Worm (Caenorhabditis elegans) whole organism, early embryonic: ENCODE measurements around the gene F56C9.6.

Experiments used
- F13C5.2 ChIP-seq: sonication (generic microtip); optimal IDR thresholded peaks from 2 replicates; lab custom pipeline; 2017; ENCODE audit warnings: mild to moderate bottlenecking, missing genetic modification characterization, inconsistent platforms, missing compliant biosample characterization
- aly-1 ChIP-seq: sonication (generic microtip); optimal IDR thresholded peaks from 2 replicates; lab custom pipeline; 2016; ENCODE audit warnings: missing genetic modification characterization, missing compliant biosample characterization
- ama-1 ChIP-seq: fragments of 150-350 bp; optimal IDR thresholded peaks from 2 replicates; lab custom pipeline; 2014
- ceh-13 ChIP-seq: fragments of 200-800 bp; sonication (Bioruptor generic); optimal IDR thresholded peaks from 2 replicates; lab custom pipeline; 2018; ENCODE audit warnings: mild to moderate bottlenecking, missing genetic modification characterization, missing compliant biosample characterization
- ceh-36 ChIP-seq: sonication (generic microtip); optimal IDR thresholded peaks from 2 replicates; lab custom pipeline; 2016; ENCODE audit warnings: missing genetic modification characterization, inconsistent platforms, missing compliant biosample characterization
- hmbx-1 ChIP-seq: sonication (generic microtip); optimal IDR thresholded peaks from 2 replicates; lab custom pipeline; 2016; ENCODE audit warnings: mild to moderate bottlenecking, missing genetic modification characterization, missing compliant biosample characterization
- pes-1 ChIP-seq: fragments of 200-800 bp; sonication (Bioruptor generic); IDR thresholded peaks from 2 replicates; pipeline ENCODE4 v1.3.6; 2022; ENCODE audit warnings: missing genetic modification reagents, missing genetic modification characterization, missing compliant biosample characterization
- tra-4 ChIP-seq: sonication (generic microtip); optimal IDR thresholded peaks from 2 replicates; lab custom pipeline; 2017; ENCODE audit warnings: missing genetic modification characterization, missing compliant biosample characterization

DNA sequence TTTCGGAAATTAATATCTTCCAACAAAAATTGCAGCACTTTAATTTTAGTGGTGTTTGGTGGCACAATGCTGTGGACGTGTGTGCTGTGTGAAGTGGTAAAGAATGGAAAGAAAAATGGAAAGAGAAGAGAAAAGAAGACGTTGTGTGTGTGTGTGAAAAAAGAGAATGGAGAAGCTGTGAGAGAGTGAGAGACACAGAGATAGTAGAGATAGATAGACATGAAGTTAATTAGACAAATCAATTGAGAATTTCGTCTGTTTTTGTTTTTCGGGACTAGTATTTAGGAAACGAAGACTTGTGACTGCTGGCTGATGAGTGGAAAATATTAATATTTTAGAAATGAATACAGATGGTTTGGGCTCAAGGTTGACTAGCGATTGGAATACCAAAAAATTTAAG, 19.4 kb downstream of the F56C9.6 start:
- no peak for TF ChIP-seq aly-1
- no peak for TF ChIP-seq ceh-13 (GFP tag; lab: Kevin White, UChicago)
- no peak for TF ChIP-seq pes-1 (GFP tag; lab: Robert Waterston, UW)
- no peak for TF ChIP-seq hmbx-1 (tag; lab: Kevin White, UChicago)
- no peak for TF ChIP-seq ama-1
- TF ChIP-seq ceh-36 (tag; lab: Kevin White, UChicago), result no peak
- TF ChIP-seq F13C5.2 (tag; lab: Kevin White, UChicago), result no peak
- TF ChIP-seq tra-4 (tag; lab: Kevin White, UChicago), result no peak
